Worm (Caenorhabditis elegans): ENCODE results near the gene spat-3.

DNA sequence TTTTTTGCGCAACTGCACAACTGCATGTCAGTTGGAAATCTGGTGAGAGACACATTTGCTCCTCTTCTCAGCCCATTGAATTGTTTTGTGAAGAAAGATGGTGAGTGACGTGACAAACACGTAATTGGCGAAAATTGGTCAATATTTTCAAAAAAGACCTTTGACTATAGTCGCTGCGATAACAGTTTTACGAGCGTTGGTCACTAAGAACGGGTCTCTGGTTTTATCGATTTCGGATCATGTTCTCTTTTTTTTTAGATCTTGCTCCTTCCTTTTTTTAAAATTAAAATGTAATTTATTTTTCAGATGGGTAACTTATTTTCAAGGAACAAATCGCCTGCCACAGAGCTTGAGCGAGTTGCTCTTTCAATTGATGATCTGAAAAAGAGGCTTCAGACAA lies 17.3 kb downstream of the spat-3 start, which contains the start of gene lnp-1:
- TF ChIP-seq lin-13 (tag; optimal IDR thresholded peaks at IDR 0.05) (no peak), mep-1 (tag; optimal IDR thresholded peaks at IDR 0.05) (no peak), flh-1 (GFP tag; optimal IDR thresholded peaks at IDR 0.05) (no peak), nhr-237 (tag; optimal IDR thresholded peaks at IDR 0.05) (no peak), nhr-28 (tag; optimal IDR thresholded peaks at IDR 0.05) (no peak), unc-62 (GFP tag; optimal IDR thresholded peaks at IDR 0.05) (no peak), lin-32 (GFP tag; optimal IDR thresholded peaks at IDR 0.05) (no peak), pha-4 (tag; optimal IDR thresholded peaks at IDR 0.05) (no peak), elt-3 (tag; optimal IDR thresholded peaks at IDR 0.05) (no peak)
